Fruit fly (Drosophila melanogaster) whole organism, embryonic: ENCODE measurements around the gene CG32811.
A peak's percentile ranks its signal among the peaks of the same experiment; 100 is the strongest.

ENCODE experiments used
- CG10979 ChIP-seq: fragments of 200-800 bp; sonication (Bioruptor generic); optimal IDR thresholded peaks from 2 replicates; lab custom pipeline; 2018; ENCODE audit warnings: missing biosample characterization, mild to moderate bottlenecking, missing genetic modification characterization, moderate library complexity
- CG11456 ChIP-seq: fragments of 200-800 bp; sonication (Bioruptor generic); IDR thresholded peaks from 3 replicates; pipeline ENCODE4 v1.3.6; 2022; ENCODE audit warnings: missing biosample characterization, missing genetic modification characterization
- CG12659 ChIP-seq: fragments of 200-800 bp; sonication (Bioruptor generic); optimal IDR thresholded peaks from 3 replicates; lab custom pipeline; 2017; ENCODE audit warnings: mild to moderate bottlenecking, missing biosample characterization, missing genetic modification reagents, missing genetic modification characterization
- CG17328 ChIP-seq: fragments of 200-800 bp; sonication (Bioruptor generic); IDR thresholded peaks from 2 replicates; pipeline ENCODE4 v1.3.6; 2022; ENCODE audit warnings: missing biosample characterization, missing genetic modification characterization
- CG30020 ChIP-seq: fragments of 200-800 bp; optimal IDR thresholded peaks from 2 replicates; lab custom pipeline; 2019; ENCODE audit warnings: missing biosample characterization, mild to moderate bottlenecking, missing genetic modification characterization, moderate library complexity
- CG31388 ChIP-seq: fragments of 200-800 bp; sonication (Bioruptor generic); optimal IDR thresholded peaks from 2 replicates; lab custom pipeline; 2016; ENCODE audit warnings: missing biosample characterization, missing genetic modification characterization
- CG3726 ChIP-seq: fragments of 200-800 bp; sonication (Bioruptor generic); IDR thresholded peaks from 3 replicates; pipeline ENCODE4, ENCODE4 v1.3.6; 2022; ENCODE audit warnings: missing biosample characterization, missing genetic modification characterization
- CG4404 ChIP-seq: fragments of 200-800 bp; sonication (Bioruptor generic); IDR thresholded peaks from 2 replicates; pipeline ENCODE4 v1.3.6; 2022; ENCODE audit warnings: missing biosample characterization, missing genetic modification characterization
- CG4707 ChIP-seq: fragments of 200-800 bp; sonication (Bioruptor generic); optimal IDR thresholded peaks from 2 replicates; lab custom pipeline; 2018; ENCODE audit warnings: missing biosample characterization, mild to moderate bottlenecking, missing genetic modification characterization, moderate library complexity
- CG4820 ChIP-seq: fragments of 200-800 bp; sonication (Bioruptor generic); optimal IDR thresholded peaks from 3 replicates; lab custom pipeline; 2016; ENCODE audit warnings: missing biosample characterization, missing genetic modification characterization
- CG6654 ChIP-seq: fragments of 200-800 bp; sonication (Bioruptor generic); optimal IDR thresholded peaks from 2 replicates; lab custom pipeline; 2017; ENCODE audit warnings: missing biosample characterization, mild to moderate bottlenecking, missing genetic modification characterization
- CG6813 ChIP-seq: fragments of 200-800 bp; sonication (Bioruptor generic); optimal IDR thresholded peaks from 2 replicates; lab custom pipeline; 2017; ENCODE audit warnings: missing biosample characterization, missing genetic modification characterization, mild to moderate bottlenecking, moderate library complexity, missing genetic modification reagents
- CG8290 ChIP-seq, 3 experiments: fragments of 200-800 bp; sonication (Bioruptor generic); optimal IDR thresholded peaks; 2 replicates each; lab custom pipeline; 2016 to 2019; ENCODE audit warnings: missing biosample characterization in 3 of 3, missing genetic modification characterization in 3 of 3, mild to moderate bottlenecking in 2 of 3, moderate library complexity in 1 of 3
- CG8944 ChIP-seq: fragments of 200-800 bp; sonication (Bioruptor generic); optimal IDR thresholded peaks from 3 replicates; lab custom pipeline; 2016; ENCODE audit warnings: missing biosample characterization, missing genetic modification characterization
- CTCF ChIP-seq: fragments of 200-800 bp; sonication (Bioruptor generic); optimal IDR thresholded peaks from 2 replicates; lab custom pipeline; 2017; ENCODE audit warnings: missing biosample characterization, mild to moderate bottlenecking, missing genetic modification characterization, moderate library complexity
- Camta ChIP-seq: fragments of 200-800 bp; sonication (Bioruptor generic); optimal IDR thresholded peaks from 2 replicates; lab custom pipeline; 2016; ENCODE audit warnings: missing biosample characterization, missing genetic modification characterization
- Dfd ChIP-seq, 2 experiments: fragments of >200 bp; optimal IDR thresholded peaks; 2 replicates each; lab custom pipeline; 2017; ENCODE audit warnings: missing biosample characterization in 2 of 2, missing genetic modification characterization in 2 of 2
- Ets65A ChIP-seq: fragments of 200-800 bp; sonication (Bioruptor generic); peaks from one replicate; lab custom pipeline; 2016; ENCODE audit warnings: missing biosample characterization, missing genetic modification characterization
- GATAe ChIP-seq: fragments of 200-800 bp; sonication (Bioruptor generic); conservative IDR thresholded peaks from 2 replicates; pipeline ENCODE4 v1.3.6; 2022; ENCODE audit warnings: missing biosample characterization, missing genetic modification characterization
- HHEX ChIP-seq: fragments of 200-800 bp; sonication (Bioruptor generic); optimal IDR thresholded peaks from 3 replicates; lab custom pipeline; 2017; ENCODE audit warnings: missing biosample characterization, mild to moderate bottlenecking, missing genetic modification characterization, missing genetic modification reagents
- HLH54F ChIP-seq: fragments of 200-800 bp; sonication (Bioruptor generic); optimal IDR thresholded peaks from 3 replicates; lab custom pipeline; 2016; ENCODE audit warnings: missing biosample characterization, missing genetic modification characterization
- Lhr ChIP-seq: fragments of 200-800 bp; sonication (Bioruptor generic); optimal IDR thresholded peaks from 3 replicates; lab custom pipeline; 2017; ENCODE audit warnings: mild to moderate bottlenecking, missing biosample characterization, missing genetic modification reagents, missing genetic modification characterization
- Lpt ChIP-seq: fragments of >200 bp; optimal IDR thresholded peaks from 2 replicates; lab custom pipeline; 2018; ENCODE audit warnings: missing biosample characterization, missing genetic modification characterization
- Max ChIP-seq: fragments of 200-800 bp; sonication (Bioruptor generic); optimal IDR thresholded peaks from 2 replicates; lab custom pipeline; 2016; ENCODE audit warnings: missing biosample characterization, mild to moderate bottlenecking, missing genetic modification characterization
- Mrtf ChIP-seq: fragments of 200-800 bp; sonication (Bioruptor generic); IDR thresholded peaks from 3 replicates; pipeline ENCODE4 v1.3.6; 2022; ENCODE audit warnings: missing biosample characterization, missing genetic modification characterization
- NC2β ChIP-seq: fragments of 200-800 bp; sonication (Bioruptor generic); optimal IDR thresholded peaks from 2 replicates; lab custom pipeline; 2016; ENCODE audit warnings: missing biosample characterization, missing genetic modification characterization
- Nf-YB ChIP-seq: fragments of 200-800 bp; sonication (Bioruptor generic); optimal IDR thresholded peaks from 3 replicates; lab custom pipeline; 2019; ENCODE audit warnings: missing biosample characterization, mild to moderate bottlenecking, missing genetic modification characterization, moderate library complexity
- Pdp1 ChIP-seq, 2 experiments: fragments of 200-800 bp; sonication (Bioruptor generic); optimal IDR thresholded peaks; 3 replicates each; lab custom pipeline; 2016; ENCODE audit warnings: missing biosample characterization in 2 of 2, missing genetic modification characterization in 2 of 2, mild to moderate bottlenecking in 1 of 2, moderate library complexity in 1 of 2
- Sox102F ChIP-seq: fragments of 200-800 bp; sonication (Bioruptor generic); optimal IDR thresholded peaks from 2 replicates; lab custom pipeline; 2018; ENCODE audit warnings: missing biosample characterization, mild to moderate bottlenecking, missing genetic modification characterization, moderate library complexity
- Usf ChIP-seq: fragments of 200-800 bp; sonication (Bioruptor generic); optimal IDR thresholded peaks from 2 replicates; lab custom pipeline; 2017; ENCODE audit warnings: missing genotype, missing biosample characterization, missing genetic modification characterization
- Xbp1 ChIP-seq: fragments of 200-800 bp; sonication (Bioruptor generic); optimal IDR thresholded peaks from 3 replicates; lab custom pipeline; 2016; ENCODE audit warnings: missing biosample characterization, mild to moderate bottlenecking, missing genetic modification characterization
- YL-1 ChIP-seq: fragments of 200-800 bp; sonication (Bioruptor generic); optimal IDR thresholded peaks from 3 replicates; lab custom pipeline; 2017; ENCODE audit warnings: missing biosample characterization, mild to moderate bottlenecking, missing genetic modification characterization
- croc ChIP-seq: fragments of 200-800 bp; sonication (Bioruptor generic); conservative IDR thresholded peaks from 3 replicates; pipeline ENCODE4 v1.3.6; 2022; ENCODE audit warnings: missing biosample characterization, missing genetic modification characterization
- cwo ChIP-seq: fragments of 200-800 bp; sonication (Bioruptor generic); optimal IDR thresholded peaks from 3 replicates; lab custom pipeline; 2017; ENCODE audit warnings: missing biosample characterization, missing genetic modification characterization, mild to moderate bottlenecking, moderate library complexity, missing genetic modification reagents
- disco-r ChIP-seq: fragments of 200-800 bp; sonication (Bioruptor generic); optimal IDR thresholded peaks from 2 replicates; lab custom pipeline; 2016; ENCODE audit warnings: missing biosample characterization, missing genetic modification characterization
- exex ChIP-seq: fragments of 200-800 bp; sonication (Bioruptor generic); optimal IDR thresholded peaks from 4 replicates; lab custom pipeline; 2018; ENCODE audit warnings: missing biosample characterization, mild to moderate bottlenecking, missing genetic modification characterization, moderate library complexity
- eyg ChIP-seq: fragments of 200-800 bp; sonication (Bioruptor generic); optimal IDR thresholded peaks from 3 replicates; lab custom pipeline; 2016; ENCODE audit warnings: missing biosample characterization, missing genetic modification characterization
- gsb-n ChIP-seq: fragments of 200-800 bp; sonication (Bioruptor generic); optimal IDR thresholded peaks from 3 replicates; lab custom pipeline; 2018; ENCODE audit warnings: missing biosample characterization, mild to moderate bottlenecking, missing genetic modification characterization
- insv ChIP-seq, 2 experiments: fragments of 200-800 bp; sonication (Bioruptor generic); optimal IDR thresholded peaks; 3 replicates each; lab custom pipeline; 2016 to 2018; ENCODE audit warnings: missing biosample characterization in 2 of 2, missing genetic modification characterization in 2 of 2
- kni ChIP-seq: fragments of 200-800 bp; sonication (Bioruptor generic); optimal IDR thresholded peaks from 3 replicates; lab custom pipeline; 2017; ENCODE audit warnings: mild to moderate bottlenecking, missing biosample characterization, missing genetic modification reagents, missing genetic modification characterization
- nerfin-2 ChIP-seq: fragments of 200-800 bp; sonication (Bioruptor generic); IDR thresholded peaks from 2 replicates; pipeline ENCODE4 v1.3.6; 2022; ENCODE audit warnings: missing biosample characterization, missing genetic modification characterization; ENCODE audit not compliant: partially characterized antibody
- pros ChIP-seq: fragments of 200-800 bp; sonication (Bioruptor generic); optimal IDR thresholded peaks from 3 replicates; lab custom pipeline; 2019; ENCODE audit warnings: missing biosample characterization, mild to moderate bottlenecking, missing genetic modification characterization, moderate library complexity
- pzg ChIP-seq: fragments of 200-800 bp; sonication (Bioruptor generic); optimal IDR thresholded peaks from 3 replicates; lab custom pipeline; 2018; ENCODE audit warnings: missing biosample characterization, mild to moderate bottlenecking, missing genetic modification characterization, moderate library complexity
- sqz ChIP-seq: fragments of 200-800 bp; sonication (Bioruptor generic); optimal IDR thresholded peaks from 3 replicates; lab custom pipeline; 2018; ENCODE audit warnings: missing biosample characterization, mild to moderate bottlenecking, missing genetic modification characterization
- stc ChIP-seq: fragments of 200-800 bp; sonication (Bioruptor generic); IDR thresholded peaks from 2 replicates; pipeline ENCODE4 v1.3.6; 2022; ENCODE audit warnings: missing biosample characterization, missing genetic modification characterization
- tin ChIP-seq: fragments of 200-800 bp; sonication (Bioruptor generic); optimal IDR thresholded peaks from 3 replicates; lab custom pipeline; 2016; ENCODE audit warnings: missing biosample characterization, missing genetic modification characterization
- trem ChIP-seq: fragments of 200-800 bp; optimal IDR thresholded peaks from 3 replicates; lab custom pipeline; 2019; ENCODE audit warnings: missing biosample characterization, mild to moderate bottlenecking, missing genetic modification characterization, moderate library complexity
- tx ChIP-seq: fragments of 200-800 bp; sonication (Bioruptor generic); optimal IDR thresholded peaks from 2 replicates; lab custom pipeline; 2016; ENCODE audit warnings: missing biosample characterization, missing genetic modification characterization
- unc-4 ChIP-seq: fragments of 200-800 bp; sonication (Bioruptor generic); IDR thresholded peaks from 2 replicates; pipeline ENCODE4 v1.3.6; 2022; ENCODE audit warnings: missing biosample characterization, missing genetic modification characterization; ENCODE audit not compliant: partially characterized antibody
- zen2 ChIP-seq: fragments of 200-800 bp; sonication (Bioruptor generic); IDR thresholded peaks from 3 replicates; pipeline ENCODE4 v1.3.6; 2022; ENCODE audit warnings: missing biosample characterization, missing genetic modification characterization; ENCODE audit not compliant: partially characterized antibody

The CG32811 gene

DNA sequence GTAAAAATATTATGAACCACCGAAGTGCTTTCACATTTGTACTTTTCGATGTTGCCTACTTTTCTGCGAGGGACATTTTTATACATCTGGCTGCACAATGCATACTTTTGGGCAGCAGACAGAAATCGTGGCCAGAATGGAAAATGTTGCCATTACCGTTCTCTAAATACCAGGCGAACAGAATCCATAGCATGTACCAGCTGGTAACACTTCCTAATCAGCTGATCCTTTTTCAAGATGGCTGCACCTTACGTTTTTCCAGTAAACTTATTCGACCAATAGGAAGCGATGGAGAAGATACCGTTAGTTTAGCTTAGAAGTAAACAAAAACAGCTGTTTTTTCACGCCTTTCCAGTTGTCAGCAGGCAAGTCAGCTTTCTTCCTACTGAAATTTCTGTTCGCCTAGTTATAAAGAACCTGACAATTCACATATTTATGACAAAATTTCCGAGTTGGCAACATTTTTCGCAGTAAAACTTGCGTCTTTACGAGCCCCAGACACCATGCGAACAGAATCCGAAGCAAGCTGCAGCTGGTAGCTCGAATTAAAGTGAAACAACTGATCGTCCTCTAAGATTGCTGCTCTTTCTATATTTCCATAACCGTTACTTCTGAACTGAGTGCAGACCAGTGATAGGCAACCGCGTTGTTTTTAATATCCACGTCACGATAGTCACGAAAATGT lies 9.1 kb downstream of the CG32811 start (continued):
- peak in 1 of 2 experiments; percentile 6 for TF ChIP-seq insv (GFP tag; optimal IDR thresholded peaks at IDR 0.05; lab: Kevin White, UChicago)
- peak; percentile 9 for TF ChIP-seq pzg (GFP tag; lab: Kevin White, UChicago)
- no peak for TF ChIP-seq zen2 (GFP tag; lab: Robert Waterston, UW)
- TF ChIP-seq pros (GFP tag; lab: Kevin White, UChicago): peak; percentile 76
- TF ChIP-seq NC2β (GFP tag; lab: Kevin White, UChicago): no peak
- no peak for TF ChIP-seq Ets65A
- TF ChIP-seq CG6654 (GFP tag; lab: Kevin White, UChicago): no peak
- TF ChIP-seq exex: no peak
- TF ChIP-seq HLH54F (GFP tag; lab: Kevin White, UChicago): no peak
- no peak for TF ChIP-seq gsb-n (tag; lab: Kevin White, UChicago)
- no peak for TF ChIP-seq Dfd (GFP tag; optimal IDR thresholded peaks at IDR 0.05; lab: Kevin White, UChicago)
- no peak for TF ChIP-seq disco-r
- no peak for TF ChIP-seq croc (GFP tag; lab: Robert Waterston, UW)
- no peak for TF ChIP-seq Usf
- 0 out of 2 replicates have a peak, but pooled peaks have one; percentile 22 for TF ChIP-seq unc-4 (GFP tag; lab: Robert Waterston, UW)
- TF ChIP-seq trem: peak; percentile 22
- TF ChIP-seq CG11456 (GFP tag; lab: Robert Waterston, UW): no peak
- TF ChIP-seq nerfin-2 (GFP tag; lab: Robert Waterston, UW): no peak
- TF ChIP-seq CG6813 (GFP tag; lab: Kevin White, UChicago): no peak
- no peak for TF ChIP-seq Sox102F (GFP tag; lab: Kevin White, UChicago)
- TF ChIP-seq CG4707 (GFP tag; lab: Kevin White, UChicago): no peak
- TF ChIP-seq CG3726 (GFP tag; lab: Robert Waterston, UW): no peak
- no peak for TF ChIP-seq Max (GFP tag; lab: Kevin White, UChicago)
- no peak for TF ChIP-seq GATAe (GFP tag; lab: Robert Waterston, UW)
- no peak for TF ChIP-seq Camta
- TF ChIP-seq Lpt (GFP tag; lab: Kevin White, UChicago): no peak
- TF ChIP-seq cwo (GFP tag; lab: Kevin White, UChicago): no peak
- no peak for TF ChIP-seq eyg (GFP tag; lab: Kevin White, UChicago)
- TF ChIP-seq sqz (GFP tag; lab: Kevin White, UChicago): no peak
- TF ChIP-seq Lhr (GFP tag; lab: Kevin White, UChicago): peak; percentile 95
- TF ChIP-seq tin: no peak
- no peak for TF ChIP-seq CG30020
- TF ChIP-seq CG10979 (tag; lab: Kevin White, UChicago): no peak
- no peak for TF ChIP-seq Xbp1 (GFP tag; lab: Kevin White, UChicago)
- no peak for TF ChIP-seq CG12659 (GFP tag; lab: Kevin White, UChicago)
- TF ChIP-seq HHEX: no peak
- peak; percentile 45 for TF ChIP-seq CTCF (GFP tag; lab: Kevin White, UChicago)
- no peak for TF ChIP-seq CG4820 (GFP tag; lab: Kevin White, UChicago)
- peak; percentile 28 for TF ChIP-seq kni (GFP tag; lab: Kevin White, UChicago)
- no peak for TF ChIP-seq CG31388 (GFP tag; lab: Kevin White, UChicago)
- no peak for TF ChIP-seq CG17328 (GFP tag; lab: Robert Waterston, UW)
- TF ChIP-seq CG4404: no peak
- TF ChIP-seq YL-1 (GFP tag; lab: Kevin White, UChicago): no peak
- TF ChIP-seq Pdp1 (GFP tag; optimal IDR thresholded peaks at IDR 0.05; lab: Kevin White, UChicago): no peak
- TF ChIP-seq stc: peak; percentile 17; the same call in 1 of the 2 replicates
- TF ChIP-seq tx: no peak
- no peak for TF ChIP-seq CG8944
- no peak for TF ChIP-seq Mrtf (GFP tag; lab: Robert Waterston, UW)
- TF ChIP-seq Nf-YB (GFP tag; lab: Kevin White, UChicago): peak; percentile 95
- TF ChIP-seq CG8290 (GFP tag; optimal IDR thresholded peaks at IDR 0.05; lab: Kevin White, UChicago): no peak
- TF ChIP-seq CG8290 (tag; optimal IDR thresholded peaks at IDR 0.05; lab: Kevin White, UChicago): peak in 1 of 2 experiments; percentile 54
